Fruit fly (Drosophila melanogaster): ENCODE results near the gene CG42747.

CG42747 gene

dm6 chr3L:6452347-6452746 lies 52.0 kb downstream of the CG42747 start:
- TF ChIP-seq psq (optimal IDR thresholded peaks at IDR 0.05), result no peak
- TF ChIP-seq Myc (optimal IDR thresholded peaks at IDR 0.05), result no peak
- TF ChIP-seq Sin3A (optimal IDR thresholded peaks at IDR 0.05), result no peak
- no peak for TF ChIP-seq h (optimal IDR thresholded peaks at IDR 0.05)
- TF ChIP-seq ttk (optimal IDR thresholded peaks at IDR 0.05), result no peak
- no peak for TF ChIP-seq insv (optimal IDR thresholded peaks at IDR 0.05)

- TF ChIP-seq h (optimal IDR thresholded peaks at IDR 0.05) (no peak), Myc (optimal IDR thresholded peaks at IDR 0.05) (no peak), psq (optimal IDR thresholded peaks at IDR 0.05) (no peak), ttk (optimal IDR thresholded peaks at IDR 0.05) (no peak), Sin3A (optimal IDR thresholded peaks at IDR 0.05) (no peak), insv (optimal IDR thresholded peaks at IDR 0.05) (no peak)
Observed at dm6 chr3L:6453482-6453881, 53.1 kb downstream of the CG42747 start.

- no peak for TF ChIP-seq Myc (optimal IDR thresholded peaks at IDR 0.05)
- no peak for TF ChIP-seq insv (optimal IDR thresholded peaks at IDR 0.05)
- no peak for TF ChIP-seq psq (optimal IDR thresholded peaks at IDR 0.05)
- no peak for TF ChIP-seq ttk (optimal IDR thresholded peaks at IDR 0.05)
- no peak for TF ChIP-seq h (optimal IDR thresholded peaks at IDR 0.05)
- TF ChIP-seq Sin3A (optimal IDR thresholded peaks at IDR 0.05), result no peak
Observed at dm6 chr3L:6455383-6455782, 55.0 kb downstream of the CG42747 start.

dm6 chr3L:6457208-6457607 lies 56.8 kb downstream of the CG42747 start:
- TF ChIP-seq h (optimal IDR thresholded peaks at IDR 0.05), result no peak
- no peak for TF ChIP-seq Sin3A (optimal IDR thresholded peaks at IDR 0.05)
- no peak for TF ChIP-seq insv (optimal IDR thresholded peaks at IDR 0.05)
- no peak for TF ChIP-seq ttk (optimal IDR thresholded peaks at IDR 0.05)
- no peak for TF ChIP-seq psq (optimal IDR thresholded peaks at IDR 0.05)
- no peak for TF ChIP-seq Myc (optimal IDR thresholded peaks at IDR 0.05)

- TF ChIP-seq ttk (optimal IDR thresholded peaks at IDR 0.05) (no peak), insv (optimal IDR thresholded peaks at IDR 0.05) (no peak), Sin3A (optimal IDR thresholded peaks at IDR 0.05) (no peak), psq (optimal IDR thresholded peaks at IDR 0.05) (no peak), h (optimal IDR thresholded peaks at IDR 0.05) (no peak), Myc (optimal IDR thresholded peaks at IDR 0.05) (no peak)
Observed at dm6 chr3L:6457891-6458290, 57.5 kb downstream of the CG42747 start.

- TF ChIP-seq Myc (optimal IDR thresholded peaks at IDR 0.05), result no peak
- no peak for TF ChIP-seq h (optimal IDR thresholded peaks at IDR 0.05)
- no peak for TF ChIP-seq ttk (optimal IDR thresholded peaks at IDR 0.05)
- no peak for TF ChIP-seq insv (optimal IDR thresholded peaks at IDR 0.05)
- no peak for TF ChIP-seq Sin3A (optimal IDR thresholded peaks at IDR 0.05)
- TF ChIP-seq psq (optimal IDR thresholded peaks at IDR 0.05), result no peak
Observed at dm6 chr3L:6458725-6459124, 58.3 kb downstream of the CG42747 start.

dm6 chr3L:6462199-6462598 lies 61.8 kb downstream of the CG42747 start:
- no peak for TF ChIP-seq ttk (optimal IDR thresholded peaks at IDR 0.05)
- no peak for TF ChIP-seq Myc (optimal IDR thresholded peaks at IDR 0.05)
- TF ChIP-seq h (optimal IDR thresholded peaks at IDR 0.05), result no peak
- TF ChIP-seq Sin3A (optimal IDR thresholded peaks at IDR 0.05), result no peak
- TF ChIP-seq psq (optimal IDR thresholded peaks at IDR 0.05), result no peak
- no peak for TF ChIP-seq insv (optimal IDR thresholded peaks at IDR 0.05)

- no peak for TF ChIP-seq h (optimal IDR thresholded peaks at IDR 0.05)
- TF ChIP-seq Sin3A (optimal IDR thresholded peaks at IDR 0.05), result no peak
- TF ChIP-seq ttk (optimal IDR thresholded peaks at IDR 0.05), result no peak
- TF ChIP-seq psq (optimal IDR thresholded peaks at IDR 0.05), result no peak
- no peak for TF ChIP-seq Myc (optimal IDR thresholded peaks at IDR 0.05)
- no peak for TF ChIP-seq insv (optimal IDR thresholded peaks at IDR 0.05)
Observed at dm6 chr3L:6467691-6468329, 67.4 kb downstream of the CG42747 start.

dm6 chr3L:6469508-6469907 lies 69.1 kb downstream of the CG42747 start:
- TF ChIP-seq Myc (optimal IDR thresholded peaks at IDR 0.05) (no peak), ttk (optimal IDR thresholded peaks at IDR 0.05) (no peak), Sin3A (optimal IDR thresholded peaks at IDR 0.05) (no peak), psq (optimal IDR thresholded peaks at IDR 0.05) (no peak), h (optimal IDR thresholded peaks at IDR 0.05) (no peak)

dm6 chr3L:6471820-6472219 lies 71.4 kb downstream of the CG42747 start:
- no peak for TF ChIP-seq insv (optimal IDR thresholded peaks at IDR 0.05)

dm6 chr3L:6482838-6483237 lies 82.4 kb downstream of the CG42747 start:
- TF ChIP-seq Myc (optimal IDR thresholded peaks at IDR 0.05) (no peak), insv (optimal IDR thresholded peaks at IDR 0.05) (no peak), Sin3A (optimal IDR thresholded peaks at IDR 0.05) (no peak), psq (optimal IDR thresholded peaks at IDR 0.05) (no peak), h (optimal IDR thresholded peaks at IDR 0.05) (no peak), ttk (optimal IDR thresholded peaks at IDR 0.05) (no peak)

dm6 chr3L:6488405-6488804 lies 88.0 kb downstream of the CG42747 start, which contains the start of the genes CG10147 and Bulli:
Gene CG10147 (minus strand): TSS chr3L:6488424.
Gene Bulli (plus strand): TSS chr3L:6488681.
- TF ChIP-seq ttk (optimal IDR thresholded peaks at IDR 0.05), result no peak
- TF ChIP-seq Sin3A (optimal IDR thresholded peaks at IDR 0.05), result no peak
- no peak for TF ChIP-seq h (optimal IDR thresholded peaks at IDR 0.05)
- no peak for TF ChIP-seq Myc (optimal IDR thresholded peaks at IDR 0.05)
- no peak for TF ChIP-seq psq (optimal IDR thresholded peaks at IDR 0.05)
- TF ChIP-seq insv (optimal IDR thresholded peaks at IDR 0.05), result no peak
